Worm (Caenorhabditis elegans): Measurements from ENCODE around the gene enri-2.

DNA sequence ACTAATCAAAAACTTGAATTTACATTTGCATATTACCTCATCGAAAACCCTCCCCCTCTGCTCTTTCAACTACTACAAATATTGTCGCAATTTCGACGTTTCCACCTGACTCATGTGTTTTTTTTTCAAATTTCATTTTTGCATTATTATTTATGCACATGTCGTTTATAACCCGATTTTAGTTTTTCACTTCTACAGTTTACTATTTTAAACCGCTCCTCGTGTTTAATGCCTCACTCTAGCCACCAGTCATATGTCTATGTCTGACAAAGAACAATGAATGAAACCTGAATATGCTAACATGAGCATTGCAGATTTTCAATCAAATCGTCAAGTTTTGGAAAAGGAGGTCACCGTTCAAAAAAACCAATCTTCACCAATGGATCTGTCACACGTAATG lies 11.5 kb upstream of the enri-2 start, which contains the start of gene T24C2.5:
- TF ChIP-seq unc-39 (tag; optimal IDR thresholded peaks at IDR 0.05), result no peak
- no peak for TF ChIP-seq lsy-2 (tag; optimal IDR thresholded peaks at IDR 0.05)
- no peak for TF ChIP-seq elt-1 (tag; optimal IDR thresholded peaks at IDR 0.05; ENCODE audit: borderline replicate concordance, insufficient read depth)
- no peak for TF ChIP-seq blmp-1 (tag; optimal IDR thresholded peaks at IDR 0.05)
- no peak for TF ChIP-seq cnd-1 (tag; optimal IDR thresholded peaks at IDR 0.05)
- no peak for TF ChIP-seq sem-2 (GFP tag; optimal IDR thresholded peaks at IDR 0.05)
- TF ChIP-seq mep-1 (tag; optimal IDR thresholded peaks at IDR 0.05), result no peak
- TF ChIP-seq nhr-12 (tag; optimal IDR thresholded peaks at IDR 0.05), result no peak

Data from whole organism, mixed stage, embryonic.